Worm (Caenorhabditis elegans): ENCODE results near the gene C04B4.4.
A peak's percentile ranks its signal among the peaks of the same experiment; 100 is the strongest.

ce11 chrX:12320737-12321136, 30.1 kb downstream of the C04B4.4 start, which contains the start of gene ceh-40:
- TF ChIP-seq elt-3 (tag; optimal IDR thresholded peaks at IDR 0.05) (no peak), ztf-11 (tag; optimal IDR thresholded peaks at IDR 0.05) (no peak), nhr-237 (tag; optimal IDR thresholded peaks at IDR 0.05) (no peak), mep-1 (tag; optimal IDR thresholded peaks at IDR 0.05) (no peak), hlh-1 (tag; optimal IDR thresholded peaks at IDR 0.05) (no peak), unc-62 (GFP tag; optimal IDR thresholded peaks at IDR 0.05) (peak; percentile 51), elt-1 (tag; optimal IDR thresholded peaks at IDR 0.05; ENCODE audit: borderline replicate concordance, insufficient read depth) (no peak), sptf-1 (tag; optimal IDR thresholded peaks at IDR 0.05) (no peak), snpc-4 (tag; optimal IDR thresholded peaks at IDR 0.05) (no peak), nhr-28 (tag; optimal IDR thresholded peaks at IDR 0.05) (no peak), bed-3 (GFP tag; optimal IDR thresholded peaks at IDR 0.05) (no peak)
